Fruit fly (Drosophila melanogaster): ENCODE results near the gene mRpL12.

- TF ChIP-seq psq (optimal IDR thresholded peaks at IDR 0.05): no peak
- TF ChIP-seq Myc (optimal IDR thresholded peaks at IDR 0.05): no peak
- no peak for TF ChIP-seq Sin3A (optimal IDR thresholded peaks at IDR 0.05)
- TF ChIP-seq ttk (optimal IDR thresholded peaks at IDR 0.05): no peak
- no peak for TF ChIP-seq insv (optimal IDR thresholded peaks at IDR 0.05)
- no peak for TF ChIP-seq h (optimal IDR thresholded peaks at IDR 0.05)
Measured at dm6 chr3L:8996899-8997685, 40.5 kb downstream of the mRpL12 start.

Data from Kc167 (cell line).